In genomic region chrX:15582853-15583252, dm6 we compare ENCODE assay signal across 1 fruit fly cellular context.
TF ChIP-seq lines count a peak whose summit lies in the region.

Gene CG9215, minus strand, starts transcription at chrX:15582874.
Gene CG8097, plus strand, starts transcription at chrX:15583159.

TF ChIP-seq in whole organism, embryonic, 481 proteins besides CTCF, POLR2A, EP300 and RAD21 (continued from another document and continues in another):
- TF ChIP-seq CG32532 (GFP tag; IDR thresholded peaks at IDR 0.05; lab: Robert Waterston, UW) = no peak
- no peak for TF ChIP-seq CG12744 (GFP tag; optimal IDR thresholded peaks at IDR 0.05; lab: Kevin White, UChicago)
- no peak for TF ChIP-seq CG6813 (GFP tag; optimal IDR thresholded peaks at IDR 0.05; lab: Kevin White, UChicago)
- peak; percentile 32 for TF ChIP-seq CG10979 (tag; optimal IDR thresholded peaks at IDR 0.05; lab: Kevin White, UChicago)
- no peak for TF ChIP-seq CG10431 (GFP tag; optimal IDR thresholded peaks at IDR 0.05; lab: Kevin White, UChicago)
- no peak for TF ChIP-seq B-H2 (GFP tag; optimal IDR thresholded peaks at IDR 0.05; lab: Kevin White, UChicago)
- peak; percentile 12 to 42 for TF ChIP-seq Pdp1 (GFP tag; optimal IDR thresholded peaks at IDR 0.05; lab: Kevin White, UChicago)
- no peak for TF ChIP-seq CG1832 (GFP tag; optimal IDR thresholded peaks at IDR 0.05; lab: Kevin White, UChicago)
- TF ChIP-seq Lhr (GFP tag; optimal IDR thresholded peaks at IDR 0.05; lab: Kevin White, UChicago) = peak; percentile 36
- TF ChIP-seq C15 (GFP tag; IDR thresholded peaks at IDR 0.05; lab: Robert Waterston, UW) = no peak
- TF ChIP-seq D (optimal IDR thresholded peaks at IDR 0.05; lab: Kevin White, UChicago) = no peak
- TF ChIP-seq D (GFP tag; optimal IDR thresholded peaks at IDR 0.05; lab: Kevin White, UChicago) = no peak
- no peak for TF ChIP-seq slp2 (GFP tag; optimal IDR thresholded peaks at IDR 0.05; lab: Kevin White, UChicago)
- TF ChIP-seq NfI (GFP tag; optimal IDR thresholded peaks at IDR 0.05; lab: Kevin White, UChicago) = no peak
- TF ChIP-seq CG11247 (GFP tag; IDR thresholded peaks at IDR 0.05; lab: Robert Waterston, UW) = no peak
- TF ChIP-seq H15 (GFP tag; IDR thresholded peaks at IDR 0.05; lab: Robert Waterston, UW) = no peak
- TF ChIP-seq Usf (GFP tag; optimal IDR thresholded peaks at IDR 0.05; lab: Kevin White, UChicago) = no peak
- TF ChIP-seq CG9932 (GFP tag; IDR thresholded peaks at IDR 0.05; lab: Robert Waterston, UW) = peak; percentile 71
- no peak for TF ChIP-seq Awh (GFP tag; IDR thresholded peaks at IDR 0.05; lab: Robert Waterston, UW)
- TF ChIP-seq Ets65A (GFP tag; lab: Kevin White, UChicago) = peak; percentile 43
- no peak for TF ChIP-seq Mad (GFP tag; optimal IDR thresholded peaks at IDR 0.05; lab: Kevin White, UChicago)
- TF ChIP-seq Doc3 (GFP tag; IDR thresholded peaks at IDR 0.05; lab: Robert Waterston, UW; ENCODE audit: partially characterized antibody) = peak; percentile 97
- TF ChIP-seq zen2 (GFP tag; IDR thresholded peaks at IDR 0.05; lab: Robert Waterston, UW; ENCODE audit: partially characterized antibody) = peak; percentile 79; the same call in 2 of the 3 replicates
- no peak for TF ChIP-seq ase (GFP tag; IDR thresholded peaks at IDR 0.05; lab: Robert Waterston, UW)
- no peak for TF ChIP-seq CG3281 (GFP tag; optimal IDR thresholded peaks at IDR 0.05; lab: Kevin White, UChicago)
- no peak for TF ChIP-seq CG11723 (GFP tag; optimal IDR thresholded peaks at IDR 0.05; lab: Kevin White, UChicago)
- TF ChIP-seq peb (GFP tag; IDR thresholded peaks at IDR 0.05; lab: Robert Waterston, UW) = no peak
- TF ChIP-seq BtbVII (GFP tag; optimal IDR thresholded peaks at IDR 0.05; lab: Kevin White, UChicago) = no peak
- peak; percentile 39 for TF ChIP-seq Xbp1 (GFP tag; optimal IDR thresholded peaks at IDR 0.05; lab: Kevin White, UChicago)
- no peak for TF ChIP-seq Bdp1 (GFP tag; optimal IDR thresholded peaks at IDR 0.05; lab: Kevin White, UChicago)
- TF ChIP-seq Spps (tag; optimal IDR thresholded peaks at IDR 0.05; lab: Kevin White, UChicago) = no peak
- no peak for TF ChIP-seq ems (GFP tag; optimal IDR thresholded peaks at IDR 0.05; lab: Kevin White, UChicago)
- no peak for TF ChIP-seq kay (GFP tag; optimal IDR thresholded peaks at IDR 0.05; lab: Kevin White, UChicago)
- no peak for TF ChIP-seq crol (GFP tag; IDR thresholded peaks at IDR 0.05; lab: Robert Waterston, UW)
- TF ChIP-seq CG1024 (GFP tag; IDR thresholded peaks at IDR 0.05; lab: Robert Waterston, UW) = no peak
- no peak for TF ChIP-seq CG7357 (GFP tag; IDR thresholded peaks at IDR 0.05; lab: Robert Waterston, UW)
- TF ChIP-seq CG9797 (GFP tag; optimal IDR thresholded peaks at IDR 0.05; lab: Kevin White, UChicago) = peak; percentile 31
- no peak for TF ChIP-seq D19A (tag; optimal IDR thresholded peaks at IDR 0.05; lab: Kevin White, UChicago)
- no peak for TF ChIP-seq disco-r (GFP tag; optimal IDR thresholded peaks at IDR 0.05; lab: Kevin White, UChicago)
- no peak for TF ChIP-seq E2f1 (GFP tag; IDR thresholded peaks at IDR 0.05; lab: Robert Waterston, UW)
- peak; percentile 59 for TF ChIP-seq HLH54F (GFP tag; optimal IDR thresholded peaks at IDR 0.05; lab: Kevin White, UChicago)
- peak; percentile 82 for TF ChIP-seq CG7963 (GFP tag; IDR thresholded peaks at IDR 0.05; lab: Robert Waterston, UW; ENCODE audit: partially characterized antibody)
- no peak for TF ChIP-seq CG15011 (GFP tag; optimal IDR thresholded peaks at IDR 0.05; lab: Kevin White, UChicago)
- TF ChIP-seq Fer1 (GFP tag; optimal IDR thresholded peaks at IDR 0.05; lab: Kevin White, UChicago) = peak; percentile 27
- TF ChIP-seq CG31365 (tag; optimal IDR thresholded peaks at IDR 0.05; lab: Kevin White, UChicago) = no peak
- no peak for TF ChIP-seq H2.0 (GFP tag; IDR thresholded peaks at IDR 0.05; lab: Robert Waterston, UW)
- no peak for TF ChIP-seq CG10209 (GFP tag; optimal IDR thresholded peaks at IDR 0.05; lab: Kevin White, UChicago)
- TF ChIP-seq CG17328 (GFP tag; IDR thresholded peaks at IDR 0.05; lab: Robert Waterston, UW) = no peak
- TF ChIP-seq CG2889 (GFP tag; IDR thresholded peaks at IDR 0.05; lab: Robert Waterston, UW) = no peak
- no peak for TF ChIP-seq prd (optimal IDR thresholded peaks at IDR 0.05; lab: Kevin White, UChicago)
- peak; percentile 6; the same call in 1 of the 3 replicates for TF ChIP-seq prd (GFP tag; IDR thresholded peaks at IDR 0.05; lab: Robert Waterston, UW)
- TF ChIP-seq GATAe (GFP tag; conservative IDR thresholded peaks at IDR 0.05; lab: Robert Waterston, UW) = no peak
- peak in 1 of 3 experiments; percentile 34 for TF ChIP-seq lola (GFP tag; optimal IDR thresholded peaks at IDR 0.05; lab: Kevin White, UChicago)
- peak; percentile 30 for TF ChIP-seq ind (GFP tag; optimal IDR thresholded peaks at IDR 0.05; lab: Kevin White, UChicago)
- TF ChIP-seq BEAF-32 (GFP tag; optimal IDR thresholded peaks at IDR 0.05; lab: Kevin White, UChicago) = peak; percentile 96
- TF ChIP-seq zf30C (GFP tag; optimal IDR thresholded peaks at IDR 0.05; lab: Kevin White, UChicago) = no peak
- TF ChIP-seq CG7928 (GFP tag; optimal IDR thresholded peaks at IDR 0.05; lab: Kevin White, UChicago) = no peak
- TF ChIP-seq CG15514 (GFP tag; optimal IDR thresholded peaks at IDR 0.05; lab: Kevin White, UChicago) = peak; percentile 61
- no peak for TF ChIP-seq Six4 (GFP tag; optimal IDR thresholded peaks at IDR 0.05; lab: Kevin White, UChicago)
- no peak for TF ChIP-seq CG12942 (GFP tag; optimal IDR thresholded peaks at IDR 0.05; lab: Kevin White, UChicago)
- TF ChIP-seq gsb (GFP tag; IDR thresholded peaks at IDR 0.05; lab: Robert Waterston, UW) = no peak
- TF ChIP-seq Ptx1 (GFP tag; IDR thresholded peaks at IDR 0.05; lab: Robert Waterston, UW) = peak; percentile 25; the same call in 1 of the 2 replicates
- TF ChIP-seq CG16815 (GFP tag; optimal IDR thresholded peaks at IDR 0.05; lab: Kevin White, UChicago) = no peak
- no peak for TF ChIP-seq CG10565 (GFP tag; optimal IDR thresholded peaks at IDR 0.05; lab: Kevin White, UChicago)
- TF ChIP-seq CG2712 (tag; optimal IDR thresholded peaks at IDR 0.05; lab: Kevin White, UChicago) = peak; percentile 58
- TF ChIP-seq dan (GFP tag; IDR thresholded peaks at IDR 0.05; lab: Robert Waterston, UW) = no peak
- TF ChIP-seq phol (tag; optimal IDR thresholded peaks at IDR 0.05; lab: Kevin White, UChicago) = peak; percentile 56
- no peak for TF ChIP-seq eyg (GFP tag; optimal IDR thresholded peaks at IDR 0.05; lab: Kevin White, UChicago)
- TF ChIP-seq Rfx (GFP tag; IDR thresholded peaks at IDR 0.05; lab: Robert Waterston, UW) = peak; percentile 45; the same call in 1 of the 2 replicates
- TF ChIP-seq CG2678 (tag; optimal IDR thresholded peaks at IDR 0.05; lab: Kevin White, UChicago) = no peak
- no peak for TF ChIP-seq Asciz (GFP tag; optimal IDR thresholded peaks at IDR 0.05; lab: Kevin White, UChicago)
- peak; percentile 84 for TF ChIP-seq Opbp (GFP tag; IDR thresholded peaks at IDR 0.05; lab: Robert Waterston, UW; ENCODE audit: partially characterized antibody)
- no peak for TF ChIP-seq CG14965 (GFP tag; optimal IDR thresholded peaks at IDR 0.05; lab: Kevin White, UChicago; ENCODE audit: borderline replicate concordance)
- TF ChIP-seq fd102C (GFP tag; optimal IDR thresholded peaks at IDR 0.05; lab: Kevin White, UChicago) = no peak
- TF ChIP-seq Hmr (GFP tag; optimal IDR thresholded peaks at IDR 0.05; lab: Kevin White, UChicago) = no peak
- peak; percentile 63 for TF ChIP-seq dm (GFP tag; optimal IDR thresholded peaks at IDR 0.05; lab: Kevin White, UChicago)
- no peak for TF ChIP-seq zen (tag; optimal IDR thresholded peaks at IDR 0.05; lab: Kevin White, UChicago)
- TF ChIP-seq ken (GFP tag; IDR thresholded peaks at IDR 0.05; lab: Robert Waterston, UW) = no peak
- TF ChIP-seq CG18599 (GFP tag; optimal IDR thresholded peaks at IDR 0.05; lab: Kevin White, UChicago) = no peak
- TF ChIP-seq dmrt99B (tag; optimal IDR thresholded peaks at IDR 0.05; lab: Kevin White, UChicago) = no peak
- no peak for TF ChIP-seq oc (tag; optimal IDR thresholded peaks at IDR 0.05; lab: Kevin White, UChicago)
- peak; percentile 10 for TF ChIP-seq Ssrp (tag; optimal IDR thresholded peaks at IDR 0.05; lab: Kevin White, UChicago)
- TF ChIP-seq dysf (GFP tag; IDR thresholded peaks at IDR 0.05; lab: Robert Waterston, UW) = no peak
- no peak for TF ChIP-seq sim (GFP tag; IDR thresholded peaks at IDR 0.05; lab: Robert Waterston, UW)
- TF ChIP-seq esg (GFP tag; conservative IDR thresholded peaks at IDR 0.05; lab: Robert Waterston, UW) = no peak
- no peak for TF ChIP-seq CG2199 (GFP tag; IDR thresholded peaks at IDR 0.05; lab: Robert Waterston, UW)
- TF ChIP-seq CG5245 (GFP tag; optimal IDR thresholded peaks at IDR 0.05; lab: Kevin White, UChicago) = no peak
- TF ChIP-seq ftz-f1 (GFP tag; optimal IDR thresholded peaks at IDR 0.05; lab: Kevin White, UChicago) = no peak
- TF ChIP-seq Kr (GFP tag; optimal IDR thresholded peaks at IDR 0.05; lab: Kevin White, UChicago) = no peak
- TF ChIP-seq Dbx (GFP tag; IDR thresholded peaks at IDR 0.05; lab: Robert Waterston, UW) = 0 out of 3 replicates have a peak, but pooled peaks have one; percentile 15
- peak; percentile 22 for TF ChIP-seq dmrt11E (tag; optimal IDR thresholded peaks at IDR 0.05; lab: Kevin White, UChicago)
- peak; percentile 78 for TF ChIP-seq Sin3A (optimal IDR thresholded peaks at IDR 0.05; lab: Kevin White, UChicago)
- TF ChIP-seq MBD-R2 (GFP tag; IDR thresholded peaks at IDR 0.05; lab: Robert Waterston, UW) = peak; percentile 61
- no peak for TF ChIP-seq ab (GFP tag; optimal IDR thresholded peaks at IDR 0.05; lab: Kevin White, UChicago)
- peak; percentile 39 for TF ChIP-seq CG4617 (GFP tag; optimal IDR thresholded peaks at IDR 0.05; lab: Kevin White, UChicago; ENCODE audit: borderline replicate concordance)
- TF ChIP-seq pzg (GFP tag; optimal IDR thresholded peaks at IDR 0.05; lab: Kevin White, UChicago) = peak; percentile 59
- no peak for TF ChIP-seq CG6683 (GFP tag; optimal IDR thresholded peaks at IDR 0.05; lab: Kevin White, UChicago)
- TF ChIP-seq ranshi (GFP tag; IDR thresholded peaks at IDR 0.05; lab: Robert Waterston, UW) = no peak
- no peak for TF ChIP-seq pfk (GFP tag; optimal IDR thresholded peaks at IDR 0.05; lab: Kevin White, UChicago)
- no peak for TF ChIP-seq CG9609 (GFP tag; optimal IDR thresholded peaks at IDR 0.05; lab: Kevin White, UChicago)
- no peak for TF ChIP-seq CG14014 (GFP tag; IDR thresholded peaks at IDR 0.05; lab: Robert Waterston, UW)
- TF ChIP-seq CG4854 (GFP tag; optimal IDR thresholded peaks at IDR 0.05; lab: Kevin White, UChicago) = no peak
- TF ChIP-seq CG15696 (tag; optimal IDR thresholded peaks at IDR 0.05; lab: Kevin White, UChicago) = peak; percentile 33
- peak; percentile 96 for TF ChIP-seq CG16813 (GFP tag; IDR thresholded peaks at IDR 0.05; lab: Robert Waterston, UW; ENCODE audit: partially characterized antibody)
- TF ChIP-seq CG8290 (GFP tag; optimal IDR thresholded peaks at IDR 0.05; lab: Kevin White, UChicago) = peak; percentile 57
- no peak for TF ChIP-seq CG8290 (tag; optimal IDR thresholded peaks at IDR 0.05; lab: Kevin White, UChicago)
- no peak for TF ChIP-seq CG11398 (GFP tag; optimal IDR thresholded peaks at IDR 0.05; lab: Kevin White, UChicago)
- TF ChIP-seq CG9727 (GFP tag; optimal IDR thresholded peaks at IDR 0.05; lab: Kevin White, UChicago) = peak; percentile 36
- TF ChIP-seq pho (GFP tag; optimal IDR thresholded peaks at IDR 0.05; lab: Kevin White, UChicago) = peak; percentile 37
- TF ChIP-seq CG17361 (GFP tag; IDR thresholded peaks at IDR 0.05; lab: Robert Waterston, UW) = no peak; the same call in 1 of the 3 replicates
- TF ChIP-seq ro (GFP tag; IDR thresholded peaks at IDR 0.05; lab: Robert Waterston, UW) = no peak
- TF ChIP-seq CG18011 (GFP tag; optimal IDR thresholded peaks at IDR 0.05; lab: Kevin White, UChicago) = peak; percentile 8
- no peak for TF ChIP-seq PHDP (tag; optimal IDR thresholded peaks at IDR 0.05; lab: Kevin White, UChicago)
- TF ChIP-seq CG10147 (GFP tag; optimal IDR thresholded peaks at IDR 0.05; lab: Kevin White, UChicago) = peak; percentile 37
- TF ChIP-seq fru (optimal IDR thresholded peaks at IDR 0.05; lab: Kevin White, UChicago) = no peak
- TF ChIP-seq klu (GFP tag; IDR thresholded peaks at IDR 0.05; lab: Robert Waterston, UW) = no peak
- peak; percentile 40 for TF ChIP-seq Chrac-16 (GFP tag; optimal IDR thresholded peaks at IDR 0.05; lab: Kevin White, UChicago)
- TF ChIP-seq Sox100B (GFP tag; optimal IDR thresholded peaks at IDR 0.05; lab: Kevin White, UChicago) = no peak
- TF ChIP-seq Sry-δ (GFP tag; optimal IDR thresholded peaks at IDR 0.05; lab: Kevin White, UChicago) = peak; percentile 98
- no peak for TF ChIP-seq CG4282 (GFP tag; optimal IDR thresholded peaks at IDR 0.05; lab: Kevin White, UChicago)
- no peak for TF ChIP-seq Vsx1 (GFP tag; optimal IDR thresholded peaks at IDR 0.05; lab: Kevin White, UChicago)
- TF ChIP-seq CG14667 (GFP tag; IDR thresholded peaks at IDR 0.05; lab: Robert Waterston, UW) = no peak
- no peak for TF ChIP-seq Poxn (GFP tag; IDR thresholded peaks at IDR 0.05; lab: Robert Waterston, UW)
- no peak for TF ChIP-seq CG43689 (GFP tag; IDR thresholded peaks at IDR 0.05; lab: Robert Waterston, UW)
- TF ChIP-seq scrt (GFP tag; optimal IDR thresholded peaks at IDR 0.05; lab: Kevin White, UChicago) = no peak
- no peak for TF ChIP-seq gt (GFP tag; IDR thresholded peaks at IDR 0.05; lab: Robert Waterston, UW)
- peak; percentile 25 for TF ChIP-seq CG1792 (GFP tag; optimal IDR thresholded peaks at IDR 0.05; lab: Kevin White, UChicago)
- peak; percentile 73 for TF ChIP-seq Dref (GFP tag; IDR thresholded peaks at IDR 0.05; lab: Robert Waterston, UW)
- no peak for TF ChIP-seq CG11695 (GFP tag; IDR thresholded peaks at IDR 0.05; lab: Robert Waterston, UW)
- TF ChIP-seq CG12071 (GFP tag; optimal IDR thresholded peaks at IDR 0.05; lab: Kevin White, UChicago) = no peak
- no peak for TF ChIP-seq Mrtf (GFP tag; IDR thresholded peaks at IDR 0.05; lab: Robert Waterston, UW)
- no peak for TF ChIP-seq CG6654 (GFP tag; optimal IDR thresholded peaks at IDR 0.05; lab: Kevin White, UChicago)
- no peak for TF ChIP-seq da (GFP tag; optimal IDR thresholded peaks at IDR 0.05; lab: Kevin White, UChicago)
- no peak for TF ChIP-seq Dfd (GFP tag; optimal IDR thresholded peaks at IDR 0.05; lab: Kevin White, UChicago)
- no peak for TF ChIP-seq stc (GFP tag; IDR thresholded peaks at IDR 0.05; lab: Robert Waterston, UW)
- TF ChIP-seq pros (GFP tag; optimal IDR thresholded peaks at IDR 0.05; lab: Kevin White, UChicago) = no peak
- no peak for TF ChIP-seq CG11085 (GFP tag; IDR thresholded peaks at IDR 0.05; lab: Robert Waterston, UW)
- TF ChIP-seq slou (GFP tag; optimal IDR thresholded peaks at IDR 0.05; lab: Kevin White, UChicago) = peak; percentile 36
